Fruit fly (Drosophila melanogaster): ENCODE measurements around the gene NHP2.

The NHP2 gene

DNA sequence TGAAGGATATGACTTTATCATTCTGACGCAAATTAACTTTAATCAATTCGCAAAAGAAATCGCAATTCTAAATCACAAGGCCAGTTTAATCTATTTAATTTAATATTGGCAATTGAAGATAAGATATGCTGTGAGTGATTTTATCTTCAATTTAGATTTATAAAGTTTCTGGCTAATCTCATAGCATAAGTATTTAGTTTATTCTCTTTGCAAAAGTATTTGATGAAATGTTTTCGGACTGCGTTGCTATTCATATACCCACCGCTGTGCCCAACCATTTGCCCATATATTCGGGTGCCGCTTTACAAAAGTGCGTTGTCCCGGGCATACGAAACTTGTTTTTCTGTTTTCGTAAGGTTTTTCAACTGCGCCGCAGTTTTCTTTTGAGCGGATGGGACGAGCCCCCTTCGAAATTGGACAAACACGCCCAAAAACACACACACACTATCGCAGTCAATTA is 17.0 kb downstream of the NHP2 start (continued):
- TF ChIP-seq NC2β (GFP tag; optimal IDR thresholded peaks at IDR 0.05) (peak; percentile 92), cad (GFP tag; optimal IDR thresholded peaks at IDR 0.05) (no peak), CG18764 (GFP tag; optimal IDR thresholded peaks at IDR 0.05) (peak; percentile 93), CG18011 (GFP tag; optimal IDR thresholded peaks at IDR 0.05) (peak; percentile 86), corto (GFP tag; optimal IDR thresholded peaks at IDR 0.05) (no peak), Meics (GFP tag; optimal IDR thresholded peaks at IDR 0.05) (peak; percentile 98), Pdp1 (GFP tag; optimal IDR thresholded peaks at IDR 0.05) (peak; percentile 92 to 94), ara (GFP tag; IDR thresholded peaks at IDR 0.05) (peak; percentile 91), Blimp-1 (GFP tag; optimal IDR thresholded peaks at IDR 0.05) (peak; percentile 95), CG3726 (GFP tag; IDR thresholded peaks at IDR 0.05) (peak; percentile 85), stwl (tag; optimal IDR thresholded peaks at IDR 0.05) (peak; percentile 49), stc (GFP tag; IDR thresholded peaks at IDR 0.05) (peak; percentile 93), CG4360 (GFP tag; IDR thresholded peaks at IDR 0.05) (peak; percentile 35; the same call in 1 of the 2 replicates), Atf6 (GFP tag; IDR thresholded peaks at IDR 0.05) (peak; percentile 95), CG34422 (GFP tag; IDR thresholded peaks at IDR 0.05) (peak; percentile 81), CG31365 (tag; optimal IDR thresholded peaks at IDR 0.05) (peak; percentile 88), CG1647 (GFP tag; optimal IDR thresholded peaks at IDR 0.05) (peak; percentile 91), Mrtf (GFP tag; IDR thresholded peaks at IDR 0.05) (peak; percentile 86; the same call in 2 of the 3 replicates), luna (GFP tag; optimal IDR thresholded peaks at IDR 0.05) (peak; percentile 77), Max (GFP tag; optimal IDR thresholded peaks at IDR 0.05) (peak; percentile 97), CG4282 (GFP tag; optimal IDR thresholded peaks at IDR 0.05) (peak; percentile 68), H15 (GFP tag; IDR thresholded peaks at IDR 0.05) (peak; percentile 80), ind (GFP tag; optimal IDR thresholded peaks at IDR 0.05) (peak; percentile 95), sug (tag; optimal IDR thresholded peaks at IDR 0.05) (peak; percentile 93), CG8290 (GFP tag; optimal IDR thresholded peaks at IDR 0.05) (peak; percentile 95), CG8290 (tag; optimal IDR thresholded peaks at IDR 0.05) (peak; percentile 74 to 91), tll (GFP tag; optimal IDR thresholded peaks at IDR 0.05) (peak in 1 of 2 experiments; percentile 46), CG15011 (GFP tag; optimal IDR thresholded peaks at IDR 0.05) (peak; percentile 98), CG13287 (GFP tag; IDR thresholded peaks at IDR 0.05; ENCODE audit: partially characterized antibody) (no peak; the same call in 1 of the 2 replicates), bsh (GFP tag; optimal IDR thresholded peaks at IDR 0.05) (peak; percentile 59 to 96), CG32532 (GFP tag; IDR thresholded peaks at IDR 0.05) (peak; percentile 92), CG7745 (tag; optimal IDR thresholded peaks at IDR 0.05) (peak; percentile 16), NK7.1 (GFP tag; optimal IDR thresholded peaks at IDR 0.05) (peak; percentile 87), dm (GFP tag; optimal IDR thresholded peaks at IDR 0.05) (peak; percentile 85), CG3838 (GFP tag; optimal IDR thresholded peaks at IDR 0.05) (peak; percentile 91), toy (GFP tag; IDR thresholded peaks at IDR 0.05) (peak; percentile 71), chinmo (GFP tag; IDR thresholded peaks at IDR 0.05; ENCODE audit: partially characterized antibody) (no peak), CG17385 (GFP tag; optimal IDR thresholded peaks at IDR 0.05) (peak; percentile 96), Hsf (GFP tag; optimal IDR thresholded peaks at IDR 0.05) (peak; percentile 96), CG4424 (GFP tag; optimal IDR thresholded peaks at IDR 0.05) (peak; percentile 97), vfl (GFP tag; optimal IDR thresholded peaks at IDR 0.05) (peak; percentile 83), odd (GFP tag; optimal IDR thresholded peaks at IDR 0.05) (peak; percentile 98), wor (GFP tag; IDR thresholded peaks at IDR 0.05) (peak; percentile 88), Myb (GFP tag; optimal IDR thresholded peaks at IDR 0.05) (peak; percentile 79), CTCF (GFP tag; optimal IDR thresholded peaks at IDR 0.05) (peak; percentile 72), hb (GFP tag; IDR thresholded peaks at IDR 0.05; ENCODE audit: partially characterized antibody) (no peak), CG17802 (tag; optimal IDR thresholded peaks at IDR 0.05) (peak; percentile 76), CG9817 (tag; optimal IDR thresholded peaks at IDR 0.05) (peak; percentile 93), CG16779 (GFP tag; IDR thresholded peaks at IDR 0.05) (peak; percentile 51; the same call in 1 of the 2 replicates), maf-S (GFP tag; optimal IDR thresholded peaks at IDR 0.05) (peak; percentile 89), Kr (GFP tag; optimal IDR thresholded peaks at IDR 0.05) (peak; percentile 82)

Data from whole organism, embryonic.